Worm (Caenorhabditis elegans): ENCODE results near the gene skat-1.

ce11 chrIII:8978512-8979352 lies 17.9 kb downstream of the skat-1 start:
- TF ChIP-seq ama-1 (optimal IDR thresholded peaks at IDR 0.05) (no peak), tra-4 (tag; optimal IDR thresholded peaks at IDR 0.05) (no peak), B0310.2 (tag; optimal IDR thresholded peaks at IDR 0.05) (no peak), ceh-13 (GFP tag; optimal IDR thresholded peaks at IDR 0.05) (no peak), ets-7 (tag; optimal IDR thresholded peaks at IDR 0.05) (no peak), F13C5.2 (tag; optimal IDR thresholded peaks at IDR 0.05) (no peak), ceh-36 (tag; optimal IDR thresholded peaks at IDR 0.05) (no peak), pes-1 (GFP tag; IDR thresholded peaks at IDR 0.05) (no peak), flt-1 (GFP tag; IDR thresholded peaks at IDR 0.05) (no peak), sea-1 (GFP tag; conservative IDR thresholded peaks at IDR 0.05) (no peak), tbx-37 (GFP tag; conservative IDR thresholded peaks at IDR 0.05) (no peak), scrt-1 (GFP tag; IDR thresholded peaks at IDR 0.05) (no peak), hmg-4 (GFP tag; optimal IDR thresholded peaks at IDR 0.05) (no peak)

Measured in whole organism, early embryonic.